Fruit fly (Drosophila melanogaster) whole organism, embryonic: Measurements from ENCODE around the gene eIF4E6.

Source experiments
- Adf1 ChIP-seq: fragments of 200-800 bp; sonication (Bioruptor generic); IDR thresholded peaks from 2 replicates; pipeline ENCODE4 v1.3.6; 2022; ENCODE audit warnings: missing biosample characterization, missing genetic modification characterization
- Atf3 ChIP-seq: fragments of 200-800 bp; sonication (Bioruptor generic); optimal IDR thresholded peaks from 3 replicates; lab custom pipeline; 2016; ENCODE audit warnings: missing biosample characterization, missing genetic modification characterization
- B-H1 ChIP-seq: fragments of 200-800 bp; sonication (Bioruptor generic); IDR thresholded peaks from 3 replicates; pipeline ENCODE4 v1.3.6; 2022; ENCODE audit warnings: missing biosample characterization, missing genetic modification characterization
- CG12391 ChIP-seq: fragments of 200-800 bp; sonication (Bioruptor generic); optimal IDR thresholded peaks from 3 replicates; lab custom pipeline; 2018; ENCODE audit warnings: missing biosample characterization, mild to moderate bottlenecking, missing genetic modification characterization, moderate library complexity
- CG12744 ChIP-seq: fragments of 200-800 bp; sonication (Bioruptor generic); optimal IDR thresholded peaks from 2 replicates; lab custom pipeline; 2016; ENCODE audit warnings: missing biosample characterization, missing genetic modification characterization
- CG15073 ChIP-seq: fragments of 200-800 bp; sonication (Bioruptor generic); optimal IDR thresholded peaks from 2 replicates; lab custom pipeline; 2016; ENCODE audit warnings: missing biosample characterization, missing genetic modification characterization
- CG17612 ChIP-seq: fragments of 200-800 bp; sonication (Bioruptor generic); IDR thresholded peaks from 2 replicates; pipeline ENCODE4 v1.3.6; 2022; ENCODE audit warnings: missing biosample characterization, missing genetic modification characterization
- CG3163 ChIP-seq: fragments of 200-800 bp; sonication (Bioruptor generic); optimal IDR thresholded peaks from 3 replicates; lab custom pipeline; 2016; ENCODE audit warnings: missing biosample characterization, missing genetic modification characterization
- CG33213 ChIP-seq: fragments of 200-800 bp; sonication (Bioruptor generic); optimal IDR thresholded peaks from 3 replicates; lab custom pipeline; 2016; ENCODE audit warnings: missing biosample characterization, missing genetic modification characterization
- CG4707 ChIP-seq: fragments of 200-800 bp; sonication (Bioruptor generic); optimal IDR thresholded peaks from 2 replicates; lab custom pipeline; 2018; ENCODE audit warnings: missing biosample characterization, mild to moderate bottlenecking, missing genetic modification characterization, moderate library complexity
- CG4820 ChIP-seq: fragments of 200-800 bp; sonication (Bioruptor generic); optimal IDR thresholded peaks from 3 replicates; lab custom pipeline; 2016; ENCODE audit warnings: missing biosample characterization, missing genetic modification characterization
- CG6791 ChIP-seq: fragments of 200-800 bp; sonication (Bioruptor generic); IDR thresholded peaks from 3 replicates; pipeline ENCODE4 v1.3.6; 2022; ENCODE audit warnings: missing biosample characterization, missing genetic modification characterization; ENCODE audit not compliant: partially characterized antibody
- CG7745 ChIP-seq: fragments of 200-800 bp; sonication (Bioruptor generic); optimal IDR thresholded peaks from 2 replicates; lab custom pipeline; 2018; ENCODE audit warnings: missing biosample characterization, mild to moderate bottlenecking, missing genetic modification characterization, moderate library complexity
- CG7963 ChIP-seq: fragments of 200-800 bp; sonication (Bioruptor generic); IDR thresholded peaks from 3 replicates; pipeline ENCODE4 v1.3.6; 2022; ENCODE audit warnings: missing biosample characterization, missing genetic modification characterization; ENCODE audit not compliant: partially characterized antibody
- CG8924 ChIP-seq: fragments of 200-800 bp; optimal IDR thresholded peaks from 3 replicates; lab custom pipeline; 2019; ENCODE audit warnings: missing biosample characterization, mild to moderate bottlenecking, missing genetic modification characterization, moderate library complexity
- CG9727 ChIP-seq: fragments of 200-800 bp; sonication (Bioruptor generic); optimal IDR thresholded peaks from 3 replicates; lab custom pipeline; 2017; ENCODE audit warnings: missing biosample characterization, mild to moderate bottlenecking, missing genetic modification characterization
- CkIIα-i1 ChIP-seq: fragments of 200-800 bp; sonication (Bioruptor generic); IDR thresholded peaks from 2 replicates; pipeline ENCODE4 v1.3.6; 2022; ENCODE audit warnings: missing biosample characterization, missing genetic modification characterization
- Dip2 ChIP-seq: fragments of 200-800 bp; sonication (Bioruptor generic); IDR thresholded peaks from 2 replicates; pipeline ENCODE4 v1.3.6; 2022; ENCODE audit warnings: missing biosample characterization, missing genetic modification characterization
- Gsc ChIP-seq: fragments of 200-800 bp; sonication (Bioruptor generic); IDR thresholded peaks from 2 replicates; pipeline ENCODE4 v1.3.6; 2022; ENCODE audit warnings: missing biosample characterization, missing genetic modification characterization
- Gug ChIP-seq: fragments of 200-800 bp; sonication (Bioruptor generic); IDR thresholded peaks from 4 replicates; pipeline ENCODE4 v1.3.6; 2022; ENCODE audit warnings: missing biosample characterization, missing genetic modification characterization
- Hand ChIP-seq: fragments of 200-800 bp; sonication (Bioruptor generic); optimal IDR thresholded peaks from 2 replicates; lab custom pipeline; 2017; ENCODE audit warnings: mild to moderate bottlenecking, missing biosample characterization, missing genetic modification reagents, missing genetic modification characterization
- NC2β ChIP-seq: fragments of 200-800 bp; sonication (Bioruptor generic); optimal IDR thresholded peaks from 2 replicates; lab custom pipeline; 2016; ENCODE audit warnings: missing biosample characterization, missing genetic modification characterization
- Nf-YC ChIP-seq: fragments of 200-800 bp; optimal IDR thresholded peaks from 3 replicates; lab custom pipeline; 2019; ENCODE audit warnings: missing biosample characterization, mild to moderate bottlenecking, missing genetic modification characterization, moderate library complexity
- PHDP ChIP-seq: fragments of 200-800 bp; sonication (Bioruptor generic); optimal IDR thresholded peaks from 3 replicates; lab custom pipeline; 2018; ENCODE audit warnings: missing biosample characterization, mild to moderate bottlenecking, missing genetic modification characterization, moderate library complexity
- Pdp1 ChIP-seq, 2 experiments: fragments of 200-800 bp; sonication (Bioruptor generic); optimal IDR thresholded peaks; 3 replicates each; lab custom pipeline; 2016; ENCODE audit warnings: missing biosample characterization in 2 of 2, missing genetic modification characterization in 2 of 2, mild to moderate bottlenecking in 1 of 2, moderate library complexity in 1 of 2
- Rx ChIP-seq: fragments of 200-800 bp; sonication (Bioruptor generic); IDR thresholded peaks from 2 replicates; pipeline ENCODE4 v1.3.6; 2022; ENCODE audit warnings: missing biosample characterization, missing genetic modification characterization
- Stat92E ChIP-seq, 3 experiments: fragments of >200 bp in 2 of 3; fragments of 200-800 bp in 1 of 3; sonication (Bioruptor generic) in 1 of 3; optimal IDR thresholded peaks; 2 replicates each; lab custom pipeline; 2017 to 2019; ENCODE audit warnings: missing biosample characterization in 3 of 3, missing genetic modification characterization in 3 of 3, mild to moderate bottlenecking in 1 of 3, moderate library complexity in 1 of 3
- Xrp1 ChIP-seq: fragments of 200-800 bp; sonication (Bioruptor generic); IDR thresholded peaks from 2 replicates; pipeline ENCODE4 v1.3.6; 2022; ENCODE audit warnings: missing biosample characterization, missing genetic modification characterization
- ab ChIP-seq: fragments of 200-800 bp; sonication (Bioruptor generic); optimal IDR thresholded peaks from 2 replicates; lab custom pipeline; 2016; ENCODE audit warnings: missing biosample characterization, missing genetic modification characterization
- bbx ChIP-seq: fragments of 200-800 bp; sonication (Bioruptor generic); IDR thresholded peaks from 2 replicates; pipeline ENCODE4 v1.3.6; 2022; ENCODE audit warnings: missing biosample characterization, missing genetic modification characterization; ENCODE audit not compliant: partially characterized antibody
- chinmo ChIP-seq: fragments of 200-800 bp; sonication (Bioruptor generic); IDR thresholded peaks from 4 replicates; pipeline ENCODE4 v1.3.6; 2022; ENCODE audit warnings: missing biosample characterization, missing genetic modification characterization; ENCODE audit not compliant: partially characterized antibody
- crp ChIP-seq, 2 experiments: fragments of 200-800 bp; sonication (Bioruptor generic); optimal IDR thresholded peaks; 2 replicates in 1 of 2; 3 replicates in 1 of 2; lab custom pipeline; 2017; ENCODE audit warnings: missing biosample characterization in 2 of 2, missing genetic modification characterization in 2 of 2, mild to moderate bottlenecking in 1 of 2, moderate library complexity in 1 of 2
- dmrt11E ChIP-seq: fragments of 200-800 bp; sonication (Bioruptor generic); optimal IDR thresholded peaks from 3 replicates; lab custom pipeline; 2018; ENCODE audit warnings: missing biosample characterization, mild to moderate bottlenecking, missing genetic modification characterization, moderate library complexity
- ems ChIP-seq: fragments of 200-800 bp; sonication (Bioruptor generic); optimal IDR thresholded peaks from 3 replicates; lab custom pipeline; 2016; ENCODE audit warnings: missing biosample characterization, missing genetic modification characterization
- gem ChIP-seq: fragments of 200-800 bp; sonication (Bioruptor generic); optimal IDR thresholded peaks from 2 replicates; lab custom pipeline; 2019; ENCODE audit warnings: missing biosample characterization, mild to moderate bottlenecking, missing genetic modification characterization, moderate library complexity
- gt ChIP-seq: fragments of 200-800 bp; sonication (Bioruptor generic); IDR thresholded peaks from 2 replicates; pipeline ENCODE4 v1.3.6; 2022; ENCODE audit warnings: missing biosample characterization, missing genetic modification characterization
- kah ChIP-seq: fragments of 200-800 bp; sonication (Bioruptor generic); optimal IDR thresholded peaks from 2 replicates; lab custom pipeline; 2018; ENCODE audit warnings: missing biosample characterization, mild to moderate bottlenecking, missing genetic modification characterization
- klu ChIP-seq: fragments of 200-800 bp; sonication (Bioruptor generic); IDR thresholded peaks from 2 replicates; pipeline ENCODE4 v1.3.6; 2022; ENCODE audit warnings: missing biosample characterization, missing genetic modification characterization
- lilli ChIP-seq: fragments of 200-800 bp; sonication (Bioruptor generic); optimal IDR thresholded peaks from 3 replicates; lab custom pipeline; 2016; ENCODE audit warnings: missing biosample characterization, missing genetic modification characterization
- oc ChIP-seq: fragments of 200-800 bp; sonication (Bioruptor generic); optimal IDR thresholded peaks from 2 replicates; lab custom pipeline; 2018; ENCODE audit warnings: missing biosample characterization, mild to moderate bottlenecking, missing genetic modification characterization, moderate library complexity
- org-1 ChIP-seq: fragments of 200-800 bp; sonication (Bioruptor generic); optimal IDR thresholded peaks from 2 replicates; lab custom pipeline; 2017; ENCODE audit warnings: missing biosample characterization, missing genetic modification characterization
- repo ChIP-seq: fragments of 200-800 bp; sonication (Bioruptor generic); optimal IDR thresholded peaks from 2 replicates; lab custom pipeline; 2016; ENCODE audit warnings: missing biosample characterization, missing genetic modification characterization
- schlank ChIP-seq: fragments of 200-800 bp; sonication (Bioruptor generic); optimal IDR thresholded peaks from 2 replicates; lab custom pipeline; 2018; ENCODE audit warnings: missing biosample characterization, mild to moderate bottlenecking, missing genetic modification characterization
- sd ChIP-seq: fragments of 200-800 bp; sonication (Bioruptor generic); optimal IDR thresholded peaks from 3 replicates; lab custom pipeline; 2018; ENCODE audit warnings: missing biosample characterization, mild to moderate bottlenecking, missing genetic modification characterization, moderate library complexity
- shn ChIP-seq: fragments of 200-800 bp; sonication (Bioruptor generic); optimal IDR thresholded peaks from 3 replicates; lab custom pipeline; 2016; ENCODE audit warnings: missing biosample characterization, missing genetic modification characterization
- slbo ChIP-seq: fragments of 200-800 bp; sonication (Bioruptor generic); IDR thresholded peaks from 2 replicates; pipeline ENCODE4 v1.3.6; 2022; ENCODE audit warnings: missing biosample characterization, missing genetic modification characterization
- sna ChIP-seq: fragments of 200-800 bp; sonication (Bioruptor generic); IDR thresholded peaks from 2 replicates; pipeline ENCODE4 v1.3.6; 2022; ENCODE audit warnings: missing biosample characterization, missing genetic modification characterization; ENCODE audit not compliant: partially characterized antibody
- sug ChIP-seq: fragments of 200-800 bp; optimal IDR thresholded peaks from 2 replicates; lab custom pipeline; 2019; ENCODE audit warnings: missing biosample characterization, mild to moderate bottlenecking, missing genetic modification characterization, moderate library complexity
- zen2 ChIP-seq: fragments of 200-800 bp; sonication (Bioruptor generic); IDR thresholded peaks from 3 replicates; pipeline ENCODE4 v1.3.6; 2022; ENCODE audit warnings: missing biosample characterization, missing genetic modification characterization; ENCODE audit not compliant: partially characterized antibody

eIF4E6 gene

DNA sequence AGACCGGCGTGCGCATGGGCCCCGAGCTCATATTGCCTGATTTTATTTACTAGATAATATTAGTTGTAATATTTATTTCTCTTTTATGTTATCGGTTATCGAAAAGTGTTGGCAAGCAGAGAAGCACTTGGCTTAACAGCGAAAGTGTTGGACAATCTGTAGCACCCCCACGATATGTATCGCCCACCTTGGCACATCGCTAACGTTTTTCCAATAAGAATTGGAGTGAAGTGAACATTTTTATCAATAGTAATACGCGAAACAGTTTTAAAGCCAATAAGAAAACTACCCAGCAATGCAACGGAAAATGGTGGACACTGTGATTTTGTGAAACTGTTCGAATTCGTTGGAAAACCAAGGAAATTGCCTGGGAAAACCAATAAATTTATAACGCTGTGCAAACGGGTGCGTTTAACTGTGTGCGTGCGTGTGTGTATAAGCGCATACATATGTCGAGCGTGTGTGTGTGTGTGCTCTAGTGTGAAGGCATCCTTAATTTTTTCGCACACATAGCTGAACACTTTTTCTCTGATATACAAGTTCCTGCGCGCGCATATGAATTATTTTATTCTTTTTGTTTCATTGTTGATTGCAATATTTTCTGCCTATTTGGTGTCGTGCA lies 12.1 kb upstream of the eIF4E6 start, which contains the start of the genes Slu7 and Pkc98E (continued):
- TF ChIP-seq org-1 (GFP tag; lab: Kevin White, UChicago) (no peak), ems (GFP tag; lab: Kevin White, UChicago) (peak; percentile 49), CG4707 (no peak), Hand (GFP tag; lab: Kevin White, UChicago) (no peak), sug (peak; percentile 52), CG33213 (GFP tag; lab: Kevin White, UChicago) (peak; percentile 59), CG3163 (GFP tag; lab: Kevin White, UChicago) (no peak), bbx (GFP tag; lab: Robert Waterston, UW) (peak; percentile 92), CG9727 (peak; percentile 9), Adf1 (GFP tag; lab: Robert Waterston, UW) (peak; percentile 34; the same call in 1 of the 2 replicates), CG8924 (tag; lab: Kevin White, UChicago) (peak; percentile 46), CG6791 (peak; percentile 95), repo (GFP tag; lab: Kevin White, UChicago) (peak; percentile 37), Rx (no peak), CG7745 (tag; lab: Kevin White, UChicago) (peak; percentile 80), sd (peak; percentile 53), shn (GFP tag; lab: Kevin White, UChicago) (peak; percentile 66), PHDP (tag; lab: Kevin White, UChicago) (peak; percentile 32), zen2 (peak; percentile 81), CG12391 (peak; percentile 33), oc (tag; lab: Kevin White, UChicago) (peak; percentile 32), gem (tag; lab: Kevin White, UChicago) (peak; percentile 18), Gug (peak; percentile 71; the same call in 3 of the 4 replicates), Nf-YC (tag; lab: Kevin White, UChicago) (no peak), ab (GFP tag; lab: Kevin White, UChicago) (no peak), sna (GFP tag; lab: Robert Waterston, UW) (peak; percentile 82), CG7963 (GFP tag; lab: Robert Waterston, UW) (peak; percentile 89), NC2β (peak; percentile 37), B-H1 (GFP tag; lab: Robert Waterston, UW) (no peak), lilli (GFP tag; lab: Kevin White, UChicago) (peak; percentile 70), Dip2 (GFP tag; lab: Robert Waterston, UW) (no peak), CG15073 (GFP tag; lab: Kevin White, UChicago) (no peak), CG12744 (GFP tag; lab: Kevin White, UChicago) (no peak), schlank (peak; percentile 10), Gsc (GFP tag; lab: Robert Waterston, UW) (no peak), Pdp1 (GFP tag; optimal IDR thresholded peaks at IDR 0.05; lab: Kevin White, UChicago) (peak; percentile 57 to 60), gt (GFP tag; lab: Robert Waterston, UW) (no peak), chinmo (peak; percentile 91; the same call in 3 of the 4 replicates), slbo (GFP tag; lab: Robert Waterston, UW) (peak; percentile 91), klu (GFP tag; lab: Robert Waterston, UW) (no peak), CkIIα-i1 (GFP tag; lab: Robert Waterston, UW) (no peak), Stat92E (GFP tag; optimal IDR thresholded peaks at IDR 0.05; lab: Kevin White, UChicago) (peak in 1 of 3 experiments; percentile 28), Atf3 (GFP tag; lab: Kevin White, UChicago) (no peak), CG4820 (GFP tag; lab: Kevin White, UChicago) (no peak), dmrt11E (tag; lab: Kevin White, UChicago) (peak; percentile 17), crp (GFP tag; optimal IDR thresholded peaks at IDR 0.05; lab: Kevin White, UChicago) (peak in 1 of 2 experiments; percentile 36), CG17612 (no peak), kah (GFP tag; lab: Kevin White, UChicago) (no peak), Xrp1 (GFP tag; lab: Robert Waterston, UW) (peak; percentile 70)
